Worm (Caenorhabditis elegans) whole organism, L4/young adult: ENCODE data around the gene srh-182.
"Not testable (repeated sequence)": the region's sequence is repeated elsewhere in the genome, so short reads cannot be mapped to it uniquely, and the experiment has no call there.

Experiments
- W03F9.2 ChIP-seq: fragments of 150-350 bp; optimal IDR thresholded peaks from 2 replicates; lab custom pipeline; 2014; ENCODE audit warnings: missing biosample characterization, missing genetic modification characterization
- dao-5 ChIP-seq: sonication (generic microtip); optimal IDR thresholded peaks from 2 replicates; lab custom pipeline; 2016; ENCODE audit warnings: missing genotype, missing genetic modification characterization, moderate library complexity, missing compliant biosample characterization
- him-1 ChIP-seq: sonication (generic microtip); optimal IDR thresholded peaks from 2 replicates; lab custom pipeline; 2016; ENCODE audit warnings: missing genotype, missing genetic modification reagents, missing genetic modification characterization, missing compliant biosample characterization

srh-182 gene

ce11 chrV:18461200-18461728 lies 12.1 kb downstream of the srh-182 start, which contains the start of gene ZK228.3:
ZK228.3 (minus strand) TSS chrV:18461250.
- no peak for TF ChIP-seq him-1 (tag; lab: Kevin White, UChicago)
- TF ChIP-seq dao-5 (tag; lab: Kevin White, UChicago) = no peak
- no peak for TF ChIP-seq W03F9.2 (tag; lab: Kevin White, UChicago)

ce11 chrV:18456574-18456973 lies 16.7 kb downstream of the srh-182 start, which contains the start of gene ZK228.10:
ZK228.10 (plus strand) TSS chrV:18456874.
- TF ChIP-seq him-1 (tag; lab: Kevin White, UChicago) (no peak), dao-5 (tag; lab: Kevin White, UChicago) (no peak), W03F9.2 (tag; lab: Kevin White, UChicago) (no peak)

ce11 chrV:18444118-18444517 lies 29.2 kb downstream of the srh-182 start, which contains the start of gene ZK228.1:
ZK228.1 (plus strand) TSS chrV:18444418.
- TF ChIP-seq dao-5 (tag; lab: Kevin White, UChicago) = no peak
- TF ChIP-seq him-1 (tag; lab: Kevin White, UChicago) = no peak
- TF ChIP-seq W03F9.2 (tag; lab: Kevin White, UChicago) = no peak

ce11 chrV:18439469-18439868 lies 33.8 kb downstream of the srh-182 start, which contains the start of gene ZK262.9:
ZK262.9 (plus strand) TSS chrV:18439769.
- not testable (repeated sequence) for TF ChIP-seq him-1, W03F9.2, dao-5 (tag; lab: Kevin White, UChicago)

ce11 chrV:18438081-18438480 lies 35.2 kb downstream of the srh-182 start, which contains the start of gene ZK262.8:
ZK262.8 (plus strand) TSS chrV:18438381.
- no peak for TF ChIP-seq him-1 (tag; lab: Kevin White, UChicago)
- TF ChIP-seq W03F9.2 (tag; lab: Kevin White, UChicago) = no peak
- TF ChIP-seq dao-5 (tag; lab: Kevin White, UChicago) = no peak

ce11 chrV:18434961-18435360 lies 38.4 kb downstream of the srh-182 start, which contains the start of gene ZK262.20:
ZK262.20 (minus strand) TSS chrV:18435061.
- no peak for TF ChIP-seq him-1 (tag; lab: Kevin White, UChicago)
- no peak for TF ChIP-seq W03F9.2 (tag; lab: Kevin White, UChicago)
- no peak for TF ChIP-seq dao-5 (tag; lab: Kevin White, UChicago)

- TF ChIP-seq dao-5 (tag; lab: Kevin White, UChicago) = no peak
- no peak for TF ChIP-seq him-1 (tag; lab: Kevin White, UChicago)
- no peak for TF ChIP-seq W03F9.2 (tag; lab: Kevin White, UChicago)
Observed at ce11 chrV:18431450-18431849, 41.9 kb downstream of the srh-182 start, which contains the start of gene srw-82. srw-82 (plus strand) TSS chrV:18431750.

ce11 chrV:18430826-18431225 lies 42.5 kb downstream of the srh-182 start:
- no peak for TF ChIP-seq him-1 (tag; lab: Kevin White, UChicago)
- no peak for TF ChIP-seq dao-5 (tag; lab: Kevin White, UChicago)
- TF ChIP-seq W03F9.2 (tag; lab: Kevin White, UChicago) = no peak

- TF ChIP-seq dao-5 (tag; lab: Kevin White, UChicago) = no peak
- no peak for TF ChIP-seq him-1 (tag; lab: Kevin White, UChicago)
- TF ChIP-seq W03F9.2 (tag; lab: Kevin White, UChicago) = no peak
Observed at ce11 chrV:18426280-18426679, 47.0 kb downstream of the srh-182 start, which contains the start of gene srw-83. srw-83 (plus strand) TSS chrV:18426580.

ce11 chrV:18425544-18425943 lies 47.8 kb downstream of the srh-182 start, which contains the start of gene ZK262.19:
ZK262.19 (minus strand) TSS chrV:18425644.
- TF ChIP-seq him-1 (tag; lab: Kevin White, UChicago) (no peak), W03F9.2 (tag; lab: Kevin White, UChicago) (no peak), dao-5 (tag; lab: Kevin White, UChicago) (no peak)

ce11 chrV:18424471-18424870 lies 48.8 kb downstream of the srh-182 start, which contains the start of gene ZK262.4:
ZK262.4 (minus strand) TSS chrV:18424571.
- TF ChIP-seq him-1 (tag; lab: Kevin White, UChicago) = no peak
- TF ChIP-seq dao-5 (tag; lab: Kevin White, UChicago) = no peak
- no peak for TF ChIP-seq W03F9.2 (tag; lab: Kevin White, UChicago)
